Worm (Caenorhabditis elegans) whole organism, L2 larva: ENCODE results near the gene D1014.7.

ENCODE experiments used
- Y55F3AM.14 ChIP-seq: fragments of 200-800 bp; sonication (Bioruptor generic); optimal IDR thresholded peaks from 2 replicates; lab custom pipeline; 2018; ENCODE audit warnings: mild to moderate bottlenecking, missing genetic modification characterization, missing compliant biosample characterization
- ZK546.5 ChIP-seq: sonication (generic microtip); optimal IDR thresholded peaks from 2 replicates; lab custom pipeline; 2017; ENCODE audit warnings: missing biosample characterization, missing genetic modification characterization
- alr-1 ChIP-seq: fragments of 150-350 bp; optimal IDR thresholded peaks from 2 replicates; lab custom pipeline; 2014; ENCODE audit warnings: missing biosample characterization, missing genetic modification characterization
- aly-2 ChIP-seq: fragments of 150-350 bp; optimal IDR thresholded peaks from 2 replicates; lab custom pipeline; 2014; ENCODE audit warnings: missing biosample characterization, missing genetic modification characterization
- blmp-1 ChIP-seq: sonication (generic microtip); optimal IDR thresholded peaks from 2 replicates; lab custom pipeline; 2017; ENCODE audit warnings: missing genetic modification characterization, mild to moderate bottlenecking, missing compliant biosample characterization, antibody characterized with exemption, moderate library complexity; ENCODE audit not compliant: insufficient read depth
- crh-2 ChIP-seq: sonication (generic microtip); optimal IDR thresholded peaks from 2 replicates; lab custom pipeline; 2017; ENCODE audit warnings: missing biosample characterization, missing genetic modification characterization
- dmd-4 ChIP-seq: sonication (generic microtip); optimal IDR thresholded peaks from 2 replicates; lab custom pipeline; 2017; ENCODE audit warnings: missing biosample characterization, missing genetic modification characterization
- egl-27 ChIP-seq: sonication (generic microtip); optimal IDR thresholded peaks from 3 replicates; lab custom pipeline; 2017; ENCODE audit warnings: missing biosample characterization, missing genetic modification reagents, missing genetic modification characterization
- elt-1 ChIP-seq: fragments of 150-350 bp; optimal IDR thresholded peaks from 2 replicates; lab custom pipeline; 2014; ENCODE audit warnings: missing biosample characterization, missing genetic modification characterization
- elt-3 ChIP-seq: sonication (generic microtip); optimal IDR thresholded peaks from 2 replicates; lab custom pipeline; 2017; ENCODE audit warnings: missing biosample characterization, missing genetic modification characterization
- fos-1 ChIP-seq: fragments of 150-350 bp; optimal IDR thresholded peaks from 2 replicates; lab custom pipeline; 2014; ENCODE audit warnings: missing biosample characterization, missing genetic modification characterization
- gmeb-1 ChIP-seq: fragments of 150-350 bp; optimal IDR thresholded peaks from 2 replicates; lab custom pipeline; 2014; ENCODE audit warnings: missing biosample characterization, missing genetic modification characterization
- lin-11 ChIP-seq: fragments of 150-350 bp; sonication (generic microtip); optimal IDR thresholded peaks from 2 replicates; lab custom pipeline; 2014; ENCODE audit warnings: missing biosample characterization, missing genetic modification characterization, inconsistent platforms, mixed read lengths
- lin-13 ChIP-seq: fragments of 150-350 bp; optimal IDR thresholded peaks from 2 replicates; lab custom pipeline; 2014; ENCODE audit warnings: missing biosample characterization, missing genetic modification reagents, missing genetic modification characterization
- lin-39 ChIP-seq: fragments of 150-350 bp; optimal IDR thresholded peaks from 2 replicates; lab custom pipeline; 2014; ENCODE audit warnings: missing biosample characterization, missing genetic modification reagents, missing genetic modification characterization
- mab-5 ChIP-seq: fragments of 150-350 bp; optimal IDR thresholded peaks from 2 replicates; lab custom pipeline; 2014; ENCODE audit warnings: missing biosample characterization, missing genetic modification characterization
- mbf-1 ChIP-seq: sonication (generic microtip); optimal IDR thresholded peaks from 2 replicates; lab custom pipeline; 2017; ENCODE audit warnings: missing biosample characterization, missing genetic modification characterization
- mdl-1 ChIP-seq, 2 experiments: fragments of 150-350 bp in 1 of 2; sonication (generic microtip) in 1 of 2; optimal IDR thresholded peaks; 2 replicates each; lab custom pipeline; 2017; ENCODE audit warnings: missing biosample characterization in 2 of 2, missing genetic modification characterization in 2 of 2
- nhr-10 ChIP-seq: sonication (generic microtip); optimal IDR thresholded peaks from 2 replicates; lab custom pipeline; 2017; ENCODE audit warnings: missing biosample characterization, missing genetic modification characterization
- nhr-12 ChIP-seq: fragments of 150-350 bp; optimal IDR thresholded peaks from 2 replicates; lab custom pipeline; 2014; ENCODE audit warnings: missing biosample characterization, missing genetic modification characterization
- nhr-129 ChIP-seq: fragments of 150-350 bp; optimal IDR thresholded peaks from 2 replicates; lab custom pipeline; 2014; ENCODE audit warnings: missing biosample characterization, missing genetic modification characterization
- nhr-21 ChIP-seq: fragments of 150-350 bp; optimal IDR thresholded peaks from 2 replicates; lab custom pipeline; 2014; ENCODE audit warnings: missing biosample characterization, missing genetic modification characterization
- nhr-23 ChIP-seq: fragments of 150-350 bp; optimal IDR thresholded peaks from 2 replicates; lab custom pipeline; 2014; ENCODE audit warnings: missing biosample characterization, missing genetic modification reagents, missing genetic modification characterization
- nhr-25 ChIP-seq: fragments of 150-350 bp; sonication (generic microtip); optimal IDR thresholded peaks from 3 replicates; lab custom pipeline; 2014; ENCODE audit warnings: missing biosample characterization, missing genetic modification characterization
- nhr-6 ChIP-seq: fragments of 150-350 bp; optimal IDR thresholded peaks from 2 replicates; lab custom pipeline; 2014; ENCODE audit warnings: missing biosample characterization, missing genetic modification characterization
- peb-1 ChIP-seq: fragments of 150-350 bp; optimal IDR thresholded peaks from 2 replicates; lab custom pipeline; 2014; ENCODE audit warnings: missing biosample characterization, missing genetic modification characterization
- sem-4 ChIP-seq: fragments of 150-350 bp; optimal IDR thresholded peaks from 2 replicates; lab custom pipeline; 2014; ENCODE audit warnings: missing biosample characterization, missing genetic modification reagents, missing genetic modification characterization
- skn-1 ChIP-seq: sonication (generic microtip); optimal IDR thresholded peaks from 2 replicates; lab custom pipeline; 2017; ENCODE audit warnings: missing biosample characterization, missing genetic modification characterization
- sma-3 ChIP-seq: sonication (generic microtip); optimal IDR thresholded peaks from 2 replicates; lab custom pipeline; 2016; ENCODE audit warnings: missing genetic modification reagents, missing genetic modification characterization, missing compliant biosample characterization
- sma-9 ChIP-seq, 2 experiments: fragments of 150-350 bp in 1 of 2; sonication (generic microtip) in 1 of 2; optimal IDR thresholded peaks; 2 replicates each; lab custom pipeline; 2014 to 2016; ENCODE audit warnings: missing genetic modification characterization in 2 of 2, mild to moderate bottlenecking in 1 of 2, missing biosample characterization in 1 of 2, missing compliant biosample characterization in 1 of 2, missing genetic modification reagents in 1 of 2, moderate library complexity in 1 of 2
- snpc-4 ChIP-seq: fragments of 150-350 bp; optimal IDR thresholded peaks from 2 replicates; lab custom pipeline; 2014; ENCODE audit warnings: missing biosample characterization, missing genetic modification characterization
- unc-39 ChIP-seq: fragments of 150-350 bp; optimal IDR thresholded peaks from 2 replicates; lab custom pipeline; 2014; ENCODE audit warnings: missing biosample characterization, missing genetic modification characterization
- unc-55 ChIP-seq: fragments of 150-350 bp; sonication (generic microtip); optimal IDR thresholded peaks from 3 replicates; lab custom pipeline; 2014; ENCODE audit warnings: missing biosample characterization, missing genetic modification reagents, missing genetic modification characterization
- unc-62 ChIP-seq: fragments of 150-350 bp; optimal IDR thresholded peaks from 2 replicates; lab custom pipeline; 2014; ENCODE audit warnings: missing biosample characterization, missing genetic modification reagents, missing genetic modification characterization
- zag-1 ChIP-seq: fragments of 150-350 bp; optimal IDR thresholded peaks from 2 replicates; lab custom pipeline; 2014; ENCODE audit warnings: missing biosample characterization, missing genetic modification characterization
- ztf-11 ChIP-seq: sonication (generic microtip); optimal IDR thresholded peaks from 2 replicates; lab custom pipeline; 2017; ENCODE audit warnings: missing biosample characterization, missing genetic modification characterization
- ztf-4 ChIP-seq: fragments of 150-350 bp; optimal IDR thresholded peaks from 2 replicates; lab custom pipeline; 2014; ENCODE audit warnings: missing biosample characterization, missing genetic modification characterization

The D1014.7 gene

ce11 chrV:8117964-8118363 is at the start of gene D1014.7:
TSS of gene D1014.7 (plus strand) at chrV:8118264.
- TF ChIP-seq ztf-4 (tag; lab: Kevin White, UChicago) (no peak), dmd-4 (tag; lab: Kevin White, UChicago) (no peak), unc-55 (no peak), unc-39 (tag; lab: Kevin White, UChicago) (no peak), lin-11 (tag; lab: Kevin White, UChicago) (no peak), sem-4 (tag; lab: Kevin White, UChicago) (no peak), mab-5 (tag; lab: Kevin White, UChicago) (no peak), mdl-1 (tag; optimal IDR thresholded peaks at IDR 0.05; lab: Kevin White, UChicago) (no peak), ztf-11 (tag; lab: Kevin White, UChicago) (no peak)

ce11 chrV:8069637-8070036 is 48.4 kb upstream of the D1014.7 start, which contains the start of gene str-143:
TSS of gene str-143 (minus strand) at chrV:8069737.
- TF ChIP-seq lin-11 (tag; lab: Kevin White, UChicago) (no peak), blmp-1 (tag; lab: Kevin White, UChicago) (no peak), Y55F3AM.14 (GFP tag; lab: Kevin White, UChicago) (no peak), nhr-129 (tag; lab: Kevin White, UChicago) (no peak), sma-9 (GFP tag; optimal IDR thresholded peaks at IDR 0.05; lab: Kevin White, UChicago) (no peak), sma-9 (tag; optimal IDR thresholded peaks at IDR 0.05; lab: Kevin White, UChicago) (no peak), elt-1 (tag; lab: Kevin White, UChicago) (no peak)
- TF ChIP-seq, all 48 proteins: peak for 0

ce11 chrV:8072047-8072446 is 46.0 kb upstream of the D1014.7 start, which contains the start of gene str-144:
TSS of gene str-144 (minus strand) at chrV:8072147.
- TF ChIP-seq dmd-4 (tag; lab: Kevin White, UChicago) (no peak), mdl-1 (tag; optimal IDR thresholded peaks at IDR 0.05; lab: Kevin White, UChicago) (no peak), lin-11 (tag; lab: Kevin White, UChicago) (no peak), elt-3 (no peak), egl-27 (tag; lab: Kevin White, UChicago) (no peak), ztf-4 (tag; lab: Kevin White, UChicago) (no peak), sem-4 (tag; lab: Kevin White, UChicago) (no peak), peb-1 (tag; lab: Kevin White, UChicago) (no peak), zag-1 (tag; lab: Kevin White, UChicago) (no peak), nhr-25 (tag; lab: Kevin White, UChicago) (no peak), alr-1 (tag; lab: Kevin White, UChicago) (no peak), skn-1 (tag; lab: Kevin White, UChicago) (no peak), ztf-11 (tag; lab: Kevin White, UChicago) (no peak), nhr-21 (no peak), lin-13 (GFP tag; lab: Kevin White, UChicago) (no peak), nhr-129 (tag; lab: Kevin White, UChicago) (no peak), snpc-4 (tag; lab: Kevin White, UChicago) (no peak), nhr-23 (tag; lab: Kevin White, UChicago) (no peak)

ce11 chrV:8073162-8073561 is 44.9 kb upstream of the D1014.7 start:
- TF ChIP-seq nhr-12 (tag; lab: Kevin White, UChicago) (no peak), fos-1 (peak; percentile 30), nhr-21 (peak; percentile 48), blmp-1 (tag; lab: Kevin White, UChicago) (peak; percentile 71), sma-9 (GFP tag; optimal IDR thresholded peaks at IDR 0.05; lab: Kevin White, UChicago) (peak; percentile 85), sma-9 (tag; optimal IDR thresholded peaks at IDR 0.05; lab: Kevin White, UChicago) (no peak), sma-3 (GFP tag; lab: Kevin White, UChicago) (peak; percentile 14)

- no peak for TF ChIP-seq nhr-129 (tag; lab: Kevin White, UChicago)
- TF ChIP-seq nhr-10: no peak
- no peak for TF ChIP-seq sem-4 (tag; lab: Kevin White, UChicago)
- no peak for TF ChIP-seq blmp-1 (tag; lab: Kevin White, UChicago)
- TF ChIP-seq sma-9 (GFP tag; optimal IDR thresholded peaks at IDR 0.05; lab: Kevin White, UChicago): no peak
- TF ChIP-seq sma-9 (tag; optimal IDR thresholded peaks at IDR 0.05; lab: Kevin White, UChicago): no peak
- TF ChIP-seq nhr-6 (tag; lab: Kevin White, UChicago): no peak
- no peak for TF ChIP-seq lin-39 (tag; lab: Kevin White, UChicago)
- TF ChIP-seq nhr-25 (tag; lab: Kevin White, UChicago): no peak
- TF ChIP-seq lin-11 (tag; lab: Kevin White, UChicago): no peak
- no peak for TF ChIP-seq ztf-4 (tag; lab: Kevin White, UChicago)
- TF ChIP-seq fos-1: no peak
- no peak for TF ChIP-seq egl-27 (tag; lab: Kevin White, UChicago)
- no peak for TF ChIP-seq nhr-21
- no peak for TF ChIP-seq unc-39 (tag; lab: Kevin White, UChicago)
- TF ChIP-seq crh-2 (tag; lab: Kevin White, UChicago): no peak
- TF ChIP-seq gmeb-1 (tag; lab: Kevin White, UChicago): no peak
- TF ChIP-seq mbf-1 (tag; lab: Kevin White, UChicago): no peak
- TF ChIP-seq unc-62 (GFP tag; lab: Kevin White, UChicago): no peak
- no peak for TF ChIP-seq aly-2 (tag; lab: Kevin White, UChicago)
- TF ChIP-seq ZK546.5 (tag; lab: Kevin White, UChicago): no peak
These were observed 42.4 kb upstream of the D1014.7 start, which contains the start of gene catp-3 for ce11 chrV:8075712-8076111. TSS of gene catp-3 (plus strand) at chrV:8076012.
